Fruit fly (Drosophila melanogaster) whole organism: ENCODE measurements around the gene CG10470.

Experiments used
- CG8478 ChIP-seq: fragments of >200 bp; optimal IDR thresholded peaks from 2 replicates; lab custom pipeline; 2018; ENCODE audit warnings: inconsistent platforms
- EcR ChIP-seq, 2 experiments: fragments of >200 bp; optimal IDR thresholded peaks; 2 replicates each; lab custom pipeline; 2017; ENCODE audit warnings: missing biosample characterization in 2 of 2, missing genetic modification characterization in 2 of 2, missing genetic modification reagents in 2 of 2
- pan ChIP-seq: fragments of >200 bp; optimal IDR thresholded peaks from 2 replicates; lab custom pipeline; 2017
- usp ChIP-seq: fragments of >200 bp; optimal IDR thresholded peaks from 2 replicates; lab custom pipeline; 2017; ENCODE audit warnings: missing biosample characterization, missing genetic modification characterization, mixed read lengths

- TF ChIP-seq CG8478 (lab: Kevin White, UChicago) (no peak), EcR (GFP tag; optimal IDR thresholded peaks at IDR 0.05; lab: Kevin White, UChicago) (no peak), pan (lab: Kevin White, UChicago) (no peak), usp (GFP tag; lab: Kevin White, UChicago) (no peak)
Measured at dm6 chr2L:19014032-19014880, 34.6 kb upstream of the CG10470 start.
